Worm (Caenorhabditis elegans) whole organism, L3 larva: Measurements from ENCODE around the gene cyc-2.1.
"Not testable (repeated sequence)": the region's sequence is repeated elsewhere in the genome, so short reads cannot be mapped to it uniquely, and the experiment has no call there.

Source experiments
- R02D3.7 ChIP-seq: fragments of 150-350 bp; optimal IDR thresholded peaks from 2 replicates; lab custom pipeline; 2014; ENCODE audit warnings: missing biosample characterization, missing genetic modification characterization
- ZK546.5 ChIP-seq: sonication (generic microtip); optimal IDR thresholded peaks from 2 replicates; lab custom pipeline; 2017; ENCODE audit warnings: missing biosample characterization, missing genetic modification characterization
- aly-2 ChIP-seq: fragments of 150-350 bp; optimal IDR thresholded peaks from 2 replicates; lab custom pipeline; 2014; ENCODE audit warnings: missing biosample characterization, missing genetic modification characterization
- ceh-28 ChIP-seq: fragments of 150-350 bp; optimal IDR thresholded peaks from 2 replicates; lab custom pipeline; 2014; ENCODE audit warnings: missing biosample characterization, missing genetic modification reagents, missing genetic modification characterization
- ceh-9 ChIP-seq: sonication (generic microtip); optimal IDR thresholded peaks from 2 replicates; lab custom pipeline; 2018; ENCODE audit warnings: missing biosample characterization, missing genetic modification characterization
- egl-27 ChIP-seq: sonication (generic microtip); optimal IDR thresholded peaks from 4 replicates; lab custom pipeline; 2017; ENCODE audit warnings: missing biosample characterization, missing genetic modification reagents, missing genetic modification characterization
- egl-5 ChIP-seq: fragments of 150-350 bp; optimal IDR thresholded peaks from 2 replicates; lab custom pipeline; 2017; ENCODE audit warnings: missing biosample characterization, missing genetic modification reagents, missing genetic modification characterization, inconsistent platforms
- elt-1 ChIP-seq: fragments of 150-350 bp; optimal IDR thresholded peaks from 2 replicates; lab custom pipeline; 2014; ENCODE audit warnings: missing biosample characterization, missing genetic modification characterization
- elt-2 ChIP-seq: sonication (generic microtip); optimal IDR thresholded peaks from 2 replicates; lab custom pipeline; 2016; ENCODE audit warnings: missing genetic modification reagents, mild to moderate bottlenecking, missing genetic modification characterization, missing compliant biosample characterization
- elt-3 ChIP-seq, 3 experiments: fragments of 150-350 bp in 1 of 3; sonication (generic microtip) in 2 of 3; optimal IDR thresholded peaks; 2 replicates in 2 of 3; 4 replicates in 1 of 3; lab custom pipeline; 2014 to 2017; ENCODE audit warnings: missing biosample characterization in 3 of 3, missing genetic modification characterization in 3 of 3
- fkh-2 ChIP-seq: fragments of 150-350 bp; optimal IDR thresholded peaks from 2 replicates; lab custom pipeline; 2014; ENCODE audit warnings: missing biosample characterization, missing genetic modification reagents, missing genetic modification characterization
- fos-1 ChIP-seq: fragments of 150-350 bp; optimal IDR thresholded peaks from 2 replicates; lab custom pipeline; 2014; ENCODE audit warnings: missing biosample characterization, missing genetic modification characterization
- hmg-11 ChIP-seq: sonication (generic microtip); optimal IDR thresholded peaks from 2 replicates; lab custom pipeline; 2016; ENCODE audit warnings: missing genetic modification characterization, missing compliant biosample characterization
- jun-1 ChIP-seq: fragments of 150-350 bp; optimal IDR thresholded peaks from 2 replicates; lab custom pipeline; 2014; ENCODE audit warnings: missing biosample characterization, missing genetic modification reagents, missing genetic modification characterization
- lin-15B ChIP-seq: fragments of 150-350 bp; optimal IDR thresholded peaks from 2 replicates; lab custom pipeline; 2014; ENCODE audit warnings: missing biosample characterization, missing genetic modification characterization
- lin-39 ChIP-seq: fragments of 150-350 bp; optimal IDR thresholded peaks from 2 replicates; lab custom pipeline; 2018; ENCODE audit warnings: missing biosample characterization, missing genetic modification reagents, missing genetic modification characterization
- lsy-12 ChIP-seq: sonication (generic microtip); optimal IDR thresholded peaks from 2 replicates; lab custom pipeline; 2016; ENCODE audit warnings: mild to moderate bottlenecking, missing genetic modification characterization, missing compliant biosample characterization
- mdl-1 ChIP-seq: fragments of 150-350 bp; optimal IDR thresholded peaks from 2 replicates; lab custom pipeline; 2014; ENCODE audit warnings: missing biosample characterization, missing genetic modification characterization
- mml-1 ChIP-seq: fragments of 150-350 bp; sonication (generic microtip); optimal IDR thresholded peaks from 3 replicates; lab custom pipeline; 2014; ENCODE audit warnings: missing biosample characterization, missing genetic modification characterization
- nfya-1 ChIP-seq: sonication (generic microtip); optimal IDR thresholded peaks from 2 replicates; lab custom pipeline; 2017; ENCODE audit warnings: missing genetic modification characterization, mild to moderate bottlenecking, missing compliant biosample characterization, antibody characterized with exemption, moderate library complexity; ENCODE audit not compliant: insufficient read depth
- nhr-11 ChIP-seq: fragments of 150-350 bp; optimal IDR thresholded peaks from 2 replicates; lab custom pipeline; 2014; ENCODE audit warnings: missing biosample characterization, missing genetic modification characterization
- nhr-23 ChIP-seq: fragments of 150-350 bp; optimal IDR thresholded peaks from 2 replicates; lab custom pipeline; 2014; ENCODE audit warnings: missing biosample characterization, missing genetic modification reagents, missing genetic modification characterization
- nhr-237 ChIP-seq: fragments of 150-350 bp; optimal IDR thresholded peaks from 2 replicates; lab custom pipeline; 2014; ENCODE audit warnings: missing biosample characterization, missing genetic modification characterization
- nhr-25 ChIP-seq: sonication (generic microtip); optimal IDR thresholded peaks from 2 replicates; lab custom pipeline; 2017; ENCODE audit warnings: missing biosample characterization, missing genetic modification characterization
- nhr-28 ChIP-seq: fragments of 150-350 bp; optimal IDR thresholded peaks from 2 replicates; lab custom pipeline; 2014; ENCODE audit warnings: missing biosample characterization, missing genetic modification characterization
- nhr-43 ChIP-seq: sonication (generic microtip); optimal IDR thresholded peaks from 2 replicates; lab custom pipeline; 2016; ENCODE audit warnings: mild to moderate bottlenecking, missing genetic modification characterization, missing compliant biosample characterization; ENCODE audit not compliant: poor library complexity, severe bottlenecking
- nhr-67 ChIP-seq: fragments of 150-350 bp; optimal IDR thresholded peaks from 2 replicates; lab custom pipeline; 2014; ENCODE audit warnings: missing biosample characterization, missing genetic modification characterization
- nhr-76 ChIP-seq: fragments of 150-350 bp; sonication (generic microtip); optimal IDR thresholded peaks from 5 replicates; lab custom pipeline; 2014; ENCODE audit warnings: missing biosample characterization, missing genetic modification characterization
- nhr-77 ChIP-seq: fragments of 150-350 bp; optimal IDR thresholded peaks from 2 replicates; lab custom pipeline; 2014; ENCODE audit warnings: missing biosample characterization, missing genetic modification characterization
- pha-4 ChIP-seq: fragments of 150-350 bp; optimal IDR thresholded peaks from 2 replicates; lab custom pipeline; 2014; ENCODE audit warnings: missing biosample characterization, missing genetic modification reagents, missing genetic modification characterization
- tbx-2 ChIP-seq: sonication (generic microtip); optimal IDR thresholded peaks from 2 replicates; lab custom pipeline; 2016; ENCODE audit warnings: mild to moderate bottlenecking, missing genetic modification characterization, missing compliant biosample characterization
- zag-1 ChIP-seq: fragments of 150-350 bp; optimal IDR thresholded peaks from 2 replicates; lab custom pipeline; 2014; ENCODE audit warnings: missing biosample characterization, missing genetic modification characterization
- ztf-4 ChIP-seq: fragments of 150-350 bp; optimal IDR thresholded peaks from 2 replicates; lab custom pipeline; 2014; ENCODE audit warnings: missing biosample characterization, missing genetic modification characterization

cyc-2.1 gene

ce11 chrIV:4725478-4725920, 23.3 kb downstream of the cyc-2.1 start:
- peak; percentile 76 for TF ChIP-seq R02D3.7 (tag; lab: Kevin White, UChicago)
- peak; percentile 77 for TF ChIP-seq nhr-11 (tag; lab: Kevin White, UChicago)
- peak; percentile 70 for TF ChIP-seq ceh-28 (tag; lab: Kevin White, UChicago)
- TF ChIP-seq nhr-77 (tag; lab: Kevin White, UChicago): peak; percentile 37
- TF ChIP-seq hmg-11: peak; percentile 7
- TF ChIP-seq ZK546.5 (tag; lab: Kevin White, UChicago): peak; percentile 60
- peak; percentile 73 for TF ChIP-seq elt-2 (tag; lab: Kevin White, UChicago)
- TF ChIP-seq nfya-1 (tag; lab: Kevin White, UChicago): peak; percentile 58
- TF ChIP-seq nhr-43 (tag; lab: Kevin White, UChicago): peak; percentile 64
- TF ChIP-seq nhr-23 (tag; lab: Kevin White, UChicago): peak; percentile 73
- peak; percentile 77 for TF ChIP-seq tbx-2 (tag; lab: Kevin White, UChicago)
- peak; percentile 43 for TF ChIP-seq nhr-25
- TF ChIP-seq pha-4 (tag; lab: Kevin White, UChicago): peak; percentile 6
- peak; percentile 88 for TF ChIP-seq lsy-12 (tag; lab: Kevin White, UChicago)
- TF ChIP-seq lin-15B (tag; lab: Kevin White, UChicago): peak; percentile 60
- peak; percentile 0 for TF ChIP-seq ztf-4 (tag; lab: Kevin White, UChicago)

- TF ChIP-seq jun-1 (tag; lab: Kevin White, UChicago) (no peak), fos-1 (no peak), nhr-28 (no peak), R02D3.7 (tag; lab: Kevin White, UChicago) (no peak), nhr-43 (tag; lab: Kevin White, UChicago) (no peak), elt-1 (tag; lab: Kevin White, UChicago) (no peak), hmg-11 (no peak), aly-2 (tag; lab: Kevin White, UChicago) (no peak), lin-15B (tag; lab: Kevin White, UChicago) (no peak), mdl-1 (tag; lab: Kevin White, UChicago) (no peak), zag-1 (tag; lab: Kevin White, UChicago) (no peak), egl-5 (no peak), ceh-9 (no peak)
- TF ChIP-seq, all 47 proteins: peak for 0
These were observed 24.2 kb downstream of the cyc-2.1 start, which contains the start of gene K08F11.1 for ce11 chrIV:4724562-4724961. TSS of gene K08F11.1 (plus strand) at chrIV:4724862.

ce11 chrIV:4723687-4724086, 25.1 kb downstream of the cyc-2.1 start:
- no peak for TF ChIP-seq lsy-12 (tag; lab: Kevin White, UChicago)
- no peak for TF ChIP-seq tbx-2 (tag; lab: Kevin White, UChicago)
- TF ChIP-seq nhr-76: no peak
- no peak for TF ChIP-seq nhr-237
- no peak for TF ChIP-seq nhr-67
- TF ChIP-seq mml-1 (tag; lab: Kevin White, UChicago): no peak
- no peak for TF ChIP-seq nhr-25
- no peak for TF ChIP-seq elt-3 (tag; optimal IDR thresholded peaks at IDR 0.05; lab: Kevin White, UChicago)
- TF ChIP-seq lin-15B (tag; lab: Kevin White, UChicago): no peak
- no peak for TF ChIP-seq lin-39 (tag; lab: Kevin White, UChicago)

ce11 chrIV:4720522-4720921, 28.3 kb downstream of the cyc-2.1 start:
- TF ChIP-seq nfya-1 (tag; lab: Kevin White, UChicago) (peak; percentile 22), lin-15B (tag; lab: Kevin White, UChicago) (peak; percentile 19), elt-2 (tag; lab: Kevin White, UChicago) (peak; percentile 1), tbx-2 (tag; lab: Kevin White, UChicago) (peak; percentile 27)

- not testable (repeated sequence) for TF ChIP-seq fkh-2 (tag; lab: Kevin White, UChicago); egl-27; lin-15B (tag; lab: Kevin White, UChicago)
These were observed 33.0 kb downstream of the cyc-2.1 start, which contains the start of gene miro-1 for ce11 chrIV:4715785-4716184. TSS of gene miro-1 (minus strand) at chrIV:4715807.
